Worm (Caenorhabditis elegans) whole organism, young adult: ENCODE results near the gene col-120.
"Not testable (repeated sequence)": the region's sequence is repeated elsewhere in the genome, so short reads cannot be mapped to it uniquely, and the experiment has no call there.

ENCODE experiments used
- B0336.3 ChIP-seq: fragments of 200-800 bp; sonication (Bioruptor generic); IDR thresholded peaks from 2 replicates; pipeline ENCODE4 v1.3.6; 2022; ENCODE audit warnings: missing genetic modification characterization, missing compliant biosample characterization
- C06A6.2 ChIP-seq: fragments of 200-800 bp; sonication (Bioruptor generic); conservative IDR thresholded peaks from 2 replicates; pipeline ENCODE4 v1.3.6; 2022; ENCODE audit warnings: missing genetic modification characterization, missing compliant biosample characterization
- C17E4.6 ChIP-seq: fragments of 200-800 bp; sonication (Bioruptor generic); IDR thresholded peaks from 2 replicates; pipeline ENCODE4 v1.3.6; 2022; ENCODE audit warnings: missing genetic modification reagents, missing genetic modification characterization, missing compliant biosample characterization
- F22D6.2 ChIP-seq: sonication (generic microtip); optimal IDR thresholded peaks from 2 replicates; lab custom pipeline; 2016; ENCODE audit warnings: mild to moderate bottlenecking, missing genetic modification characterization, missing compliant biosample characterization
- F23B12.7 ChIP-seq: sonication (generic microtip); optimal IDR thresholded peaks from 2 replicates; lab custom pipeline; 2017; ENCODE audit warnings: missing genetic modification characterization, mild to moderate bottlenecking, missing compliant biosample characterization, antibody characterized with exemption, moderate library complexity; ENCODE audit not compliant: insufficient read depth
- F33H1.4 ChIP-seq: fragments of 200-800 bp; sonication (Bioruptor generic); IDR thresholded peaks from 2 replicates; pipeline ENCODE4 v1.3.6; 2022; ENCODE audit warnings: missing genetic modification reagents, missing genetic modification characterization, missing compliant biosample characterization
- F49E8.2 ChIP-seq: sonication (generic microtip); optimal IDR thresholded peaks from 3 replicates; lab custom pipeline; 2017; ENCODE audit warnings: missing genetic modification characterization, mild to moderate bottlenecking, missing compliant biosample characterization, antibody characterized with exemption, moderate library complexity; ENCODE audit not compliant: insufficient read depth
- ama-1 ChIP-seq, 3 experiments: fragments of 150-350 bp in 1 of 3; sonication (generic microtip) in 2 of 3; optimal IDR thresholded peaks; 2 replicates each; lab custom pipeline; 2014 to 2018; ENCODE audit warnings: missing biosample characterization in 2 of 3, missing genetic modification characterization in 2 of 3, missing genetic modification reagents in 2 of 3
- attf-5 ChIP-seq: fragments of 200-800 bp; sonication (Bioruptor generic); optimal IDR thresholded peaks from 2 replicates; lab custom pipeline; 2018; ENCODE audit warnings: mild to moderate bottlenecking, missing genetic modification characterization, missing compliant biosample characterization
- bed-2 ChIP-seq: fragments of 200-800 bp; sonication (Bioruptor generic); IDR thresholded peaks from 2 replicates; pipeline ENCODE4 v1.3.6; 2022; ENCODE audit warnings: missing genetic modification reagents, missing genetic modification characterization, missing compliant biosample characterization
- ccch-3 ChIP-seq: fragments of 200-800 bp; sonication (Bioruptor generic); optimal IDR thresholded peaks from 2 replicates; lab custom pipeline; 2018; ENCODE audit warnings: mild to moderate bottlenecking, missing genetic modification characterization, missing compliant biosample characterization
- ceh-100 ChIP-seq: fragments of 200-800 bp; sonication (Bioruptor generic); IDR thresholded peaks from 2 replicates; pipeline ENCODE4 v1.3.6; 2022; ENCODE audit warnings: missing genetic modification reagents, missing genetic modification characterization, missing compliant biosample characterization
- chd-7 ChIP-seq: sonication (generic microtip); optimal IDR thresholded peaks from 2 replicates; lab custom pipeline; 2016; ENCODE audit warnings: mild to moderate bottlenecking, missing genetic modification characterization, moderate library complexity, missing compliant biosample characterization
- efl-1 ChIP-seq: fragments of 150-350 bp; optimal IDR thresholded peaks from 2 replicates; lab custom pipeline; 2014; ENCODE audit warnings: missing biosample characterization, missing genetic modification reagents, missing genetic modification characterization
- egrh-3 ChIP-seq: fragments of 200-800 bp; sonication (Bioruptor generic); IDR thresholded peaks from 2 replicates; pipeline ENCODE4 v1.3.6; 2022; ENCODE audit warnings: missing genetic modification reagents, missing genetic modification characterization, missing compliant biosample characterization
- hmg-1.2 ChIP-seq: fragments of 200-800 bp; sonication (Bioruptor generic); IDR thresholded peaks from 2 replicates; pipeline ENCODE4 v1.3.6; 2022; ENCODE audit warnings: missing genetic modification reagents, missing genetic modification characterization, missing compliant biosample characterization
- hmg-20 ChIP-seq: fragments of 200-800 bp; sonication (Bioruptor generic); IDR thresholded peaks from 2 replicates; pipeline ENCODE4 v1.3.6; 2022; ENCODE audit warnings: missing genetic modification reagents, missing genetic modification characterization, missing compliant biosample characterization
- lin-40 ChIP-seq: sonication (generic microtip); optimal IDR thresholded peaks from 2 replicates; lab custom pipeline; 2016; ENCODE audit warnings: missing genetic modification characterization, mild to moderate bottlenecking, missing compliant biosample characterization, missing genotype, missing genetic modification reagents
- madf-6 ChIP-seq: fragments of 200-800 bp; sonication (Bioruptor generic); IDR thresholded peaks from 2 replicates; pipeline ENCODE4 v1.3.6; 2022; ENCODE audit warnings: missing genetic modification reagents, missing genetic modification characterization, missing compliant biosample characterization
- mel-28 ChIP-seq: sonication (generic microtip); optimal IDR thresholded peaks from 2 replicates; lab custom pipeline; 2016; ENCODE audit warnings: borderline replicate concordance, mild to moderate bottlenecking, missing genetic modification characterization, missing compliant biosample characterization
- mes-4 ChIP-seq: sonication (generic microtip); optimal IDR thresholded peaks from 2 replicates; lab custom pipeline; 2016; ENCODE audit warnings: missing genotype, missing genetic modification characterization, missing compliant biosample characterization
- mxl-1 ChIP-seq: sonication (generic microtip); optimal IDR thresholded peaks from 2 replicates; lab custom pipeline; 2016; ENCODE audit warnings: missing genetic modification characterization, missing compliant biosample characterization
- rpc-1 ChIP-seq, 2 experiments: fragments of 150-350 bp in 1 of 2; sonication (generic microtip) in 1 of 2; optimal IDR thresholded peaks; 2 replicates each; lab custom pipeline; 2014 to 2018; ENCODE audit warnings: missing biosample characterization in 1 of 2, missing genetic modification characterization in 1 of 2, missing genetic modification reagents in 1 of 2, missing genotype in 1 of 2
- somi-1 ChIP-seq: fragments of 200-800 bp; sonication (Bioruptor generic); optimal IDR thresholded peaks from 2 replicates; lab custom pipeline; 2018; ENCODE audit warnings: mild to moderate bottlenecking, missing genetic modification characterization, missing compliant biosample characterization
- sptf-2 ChIP-seq: fragments of 200-800 bp; sonication (Bioruptor generic); optimal IDR thresholded peaks from 2 replicates; lab custom pipeline; 2018; ENCODE audit warnings: mild to moderate bottlenecking, missing genetic modification characterization, missing compliant biosample characterization
- unc-130 ChIP-seq: sonication (generic microtip); optimal IDR thresholded peaks from 2 replicates; lab custom pipeline; 2016; ENCODE audit warnings: missing genetic modification reagents, missing genetic modification characterization, missing compliant biosample characterization
- zim-3 ChIP-seq: sonication (generic microtip); optimal IDR thresholded peaks from 2 replicates; lab custom pipeline; 2017; ENCODE audit warnings: mild to moderate bottlenecking, missing genetic modification characterization, moderate library complexity, missing compliant biosample characterization
- ztf-18 ChIP-seq: sonication (generic microtip); optimal IDR thresholded peaks from 2 replicates; lab custom pipeline; 2016; ENCODE audit warnings: missing genotype, mild to moderate bottlenecking, missing genetic modification characterization, missing compliant biosample characterization
- ztf-28 ChIP-seq: fragments of 200-800 bp; sonication (Bioruptor generic); IDR thresholded peaks from 2 replicates; pipeline ENCODE4 v1.3.6; 2022; ENCODE audit warnings: missing genetic modification reagents, missing genetic modification characterization, missing compliant biosample characterization
- ztf-6 ChIP-seq: fragments of 200-800 bp; sonication (Bioruptor generic); IDR thresholded peaks from 2 replicates; pipeline ENCODE4 v1.3.6; 2022; ENCODE audit warnings: missing genetic modification reagents, missing genetic modification characterization, missing compliant biosample characterization

col-120 gene

DNA sequence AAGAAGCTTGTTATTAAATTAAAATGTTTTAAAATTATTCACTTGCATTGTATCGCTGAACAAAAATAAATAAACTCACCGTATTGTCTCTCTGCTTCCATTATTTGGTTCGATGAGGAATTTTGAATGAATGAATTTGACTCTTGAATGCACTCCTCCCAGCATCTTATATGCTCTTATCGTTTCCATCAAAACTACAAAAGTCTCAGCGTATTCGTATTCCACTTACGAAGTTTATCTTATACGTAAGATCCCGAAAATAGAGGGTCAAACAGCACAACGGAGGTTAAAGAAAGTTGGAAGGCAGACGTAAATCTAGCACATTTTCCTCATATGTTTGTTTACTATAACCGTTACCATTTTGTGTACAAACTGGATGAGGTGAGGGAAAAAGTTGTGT is 24.7 kb upstream of the col-120 start, which contains the start of gene nhr-267:
TSS of gene nhr-267 (minus strand) at position 101 of the 400 bp plus-strand sequence.
- TF ChIP-seq efl-1; F23B12.7 (tag; lab: Kevin White, UChicago); somi-1 (GFP tag; lab: Kevin White, UChicago): not testable (repeated sequence)

DNA sequence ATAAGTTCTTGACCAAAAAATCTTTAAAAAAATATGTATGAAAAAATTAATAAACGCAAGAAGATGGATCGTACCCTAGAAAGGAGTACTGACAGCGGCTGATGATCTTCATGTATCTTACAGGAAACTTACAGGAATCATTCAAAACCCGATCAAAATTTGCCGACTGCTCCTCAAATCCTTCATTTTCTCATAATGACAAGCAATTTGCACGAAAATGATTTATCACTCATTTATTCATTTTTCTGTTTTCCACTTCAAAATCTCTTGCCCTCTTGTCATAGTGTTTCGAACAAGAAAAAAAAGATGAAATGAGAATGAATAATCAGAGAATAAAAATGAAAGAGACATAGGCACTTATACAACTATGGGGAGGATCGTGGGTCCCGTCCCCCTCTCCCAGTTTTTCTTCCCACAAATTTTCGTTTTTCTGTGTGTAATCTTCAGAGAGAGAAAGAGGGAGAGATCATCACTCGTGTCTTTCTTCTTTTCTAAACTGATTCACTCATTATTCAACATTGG is 12.5 kb upstream of the col-120 start, which contains the start of gene nmy-3:
TSS of gene nmy-3 (plus strand) at position 472 of the 522 bp plus-strand sequence.
- TF ChIP-seq C06A6.2 = no peak
- no peak for TF ChIP-seq mel-28 (tag; lab: Kevin White, UChicago)
- TF ChIP-seq chd-7 (tag; lab: Kevin White, UChicago) = no peak
- no peak for TF ChIP-seq mes-4 (tag; lab: Kevin White, UChicago)
- no peak for TF ChIP-seq lin-40 (tag; lab: Kevin White, UChicago)
- no peak for TF ChIP-seq ceh-100 (GFP tag; lab: Robert Waterston, UW)
- no peak for TF ChIP-seq unc-130 (GFP tag; lab: Kevin White, UChicago)
- no peak for TF ChIP-seq attf-5 (GFP tag; lab: Kevin White, UChicago)
- TF ChIP-seq ama-1 (optimal IDR thresholded peaks at IDR 0.05; lab: Kevin White, UChicago) = no peak
- TF ChIP-seq ama-1 (GFP tag; optimal IDR thresholded peaks at IDR 0.05; lab: Kevin White, UChicago) = no peak
- TF ChIP-seq sptf-2 (GFP tag; lab: Kevin White, UChicago) = no peak
- no peak for TF ChIP-seq rpc-1 (optimal IDR thresholded peaks at IDR 0.05; lab: Kevin White, UChicago)
- TF ChIP-seq rpc-1 (tag; optimal IDR thresholded peaks at IDR 0.05; lab: Kevin White, UChicago) = no peak
- TF ChIP-seq ztf-18 = no peak
- no peak for TF ChIP-seq F33H1.4 (GFP tag; lab: Robert Waterston, UW)
- TF ChIP-seq madf-6 = no peak
- TF ChIP-seq F49E8.2 (tag; lab: Kevin White, UChicago) = no peak
- no peak for TF ChIP-seq B0336.3
- no peak for TF ChIP-seq F22D6.2 (tag; lab: Kevin White, UChicago)
- TF ChIP-seq ccch-3 (GFP tag; lab: Kevin White, UChicago) = no peak

DNA sequence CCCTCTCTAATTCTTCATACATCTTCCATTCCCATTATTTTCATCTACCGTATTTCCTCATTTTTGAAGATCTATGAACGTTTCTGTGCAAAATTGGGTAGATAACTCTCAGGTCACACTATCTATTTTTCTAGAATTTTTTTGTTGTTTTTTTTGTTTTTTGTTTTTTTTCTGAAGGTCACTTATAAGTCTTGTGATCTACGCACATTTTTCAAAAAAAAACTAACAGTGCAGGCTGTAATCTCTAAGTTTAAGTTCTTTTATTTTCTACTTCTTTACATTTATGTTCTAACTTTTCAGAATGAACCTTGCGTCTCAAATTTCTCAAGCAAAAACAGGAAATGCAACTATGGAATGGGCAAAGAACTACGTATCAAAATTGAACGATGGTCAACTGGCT is 8.2 kb upstream of the col-120 start, which contains the start of gene flh-3:
TSS of gene flh-3 (plus strand) at position 301 of the 400 bp plus-strand sequence.
- TF ChIP-seq ztf-28 (GFP tag; lab: Robert Waterston, UW) (no peak), zim-3 (tag; lab: Kevin White, UChicago) (no peak), B0336.3 (no peak), attf-5 (GFP tag; lab: Kevin White, UChicago) (no peak), ztf-6 (GFP tag; lab: Robert Waterston, UW) (no peak), F33H1.4 (GFP tag; lab: Robert Waterston, UW) (no peak), bed-2 (no peak)

DNA sequence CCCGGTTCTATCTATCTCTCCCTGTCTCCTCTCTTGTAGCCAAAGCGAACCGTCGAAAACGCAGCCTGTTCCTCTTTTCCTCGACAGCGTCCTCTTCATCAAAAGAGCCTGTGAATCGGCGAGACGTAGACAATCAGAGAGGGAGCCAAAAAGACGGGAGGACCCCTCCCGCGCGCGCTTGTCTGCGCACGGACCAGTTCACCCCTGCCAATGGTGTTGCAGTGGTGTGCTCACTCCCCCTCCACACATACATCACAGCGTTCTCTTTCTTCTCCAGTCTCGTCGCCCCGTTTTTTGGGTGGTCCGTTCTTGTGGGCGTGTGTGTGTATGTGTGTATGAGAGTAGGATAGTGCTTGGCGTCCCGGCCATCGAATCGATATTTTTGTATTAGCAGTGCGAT is 7.3 kb upstream of the col-120 start:
- peak; percentile 65; the same call in 1 of the 2 replicates for TF ChIP-seq egrh-3
- TF ChIP-seq C17E4.6 = 0 out of 2 replicates have a peak, but pooled peaks have one; percentile 25
- peak; percentile 35; the same call in 1 of the 2 replicates for TF ChIP-seq hmg-1.2 (GFP tag; lab: Robert Waterston, UW)
- no peak for TF ChIP-seq mxl-1

DNA sequence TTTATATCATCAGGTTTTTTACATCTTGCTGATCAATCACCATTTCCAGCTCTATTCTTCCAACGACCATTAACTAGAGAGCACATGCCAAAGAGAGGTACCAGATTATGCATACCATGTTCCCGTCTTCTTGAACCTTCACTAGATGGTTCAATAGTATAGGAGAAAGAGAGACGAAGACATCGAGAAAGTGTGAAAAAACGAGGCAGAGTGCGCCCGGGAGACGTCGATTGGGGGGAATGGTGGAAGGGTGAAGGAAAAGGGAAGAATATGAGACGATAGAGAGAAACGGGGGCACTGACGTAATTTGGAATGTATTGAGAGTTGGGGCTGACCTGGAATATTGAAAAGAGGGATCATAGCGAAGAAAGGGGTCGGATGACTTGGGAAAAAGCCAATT is 6.0 kb upstream of the col-120 start:
- TF ChIP-seq hmg-20 (GFP tag; lab: Robert Waterston, UW) (no peak), egrh-3 (peak; percentile 19; the same call in 1 of the 2 replicates), ama-1 (optimal IDR thresholded peaks at IDR 0.05; lab: Kevin White, UChicago) (no peak), ama-1 (GFP tag; optimal IDR thresholded peaks at IDR 0.05; lab: Kevin White, UChicago) (no peak), F23B12.7 (tag; lab: Kevin White, UChicago) (no peak)
